Worm (Caenorhabditis elegans) whole organism, mixed stage, embryonic: Measurements from ENCODE around the gene C03E10.3.

Source experiments
- M03D4.4 ChIP-seq: sonication (generic microtip); optimal IDR thresholded peaks from 2 replicates; lab custom pipeline; 2017; ENCODE audit warnings: mild to moderate bottlenecking, missing genetic modification characterization, missing compliant biosample characterization
- bed-3 ChIP-seq: fragments of 200-800 bp; sonication (Bioruptor generic); optimal IDR thresholded peaks from 3 replicates; lab custom pipeline; 2018; ENCODE audit warnings: mild to moderate bottlenecking, missing genetic modification characterization, moderate library complexity, missing compliant biosample characterization
- blmp-1 ChIP-seq: fragments of 150-350 bp; optimal IDR thresholded peaks from 2 replicates; lab custom pipeline; 2014; ENCODE audit warnings: missing biosample characterization, missing genetic modification characterization
- ceh-39 ChIP-seq: fragments of 150-350 bp; optimal IDR thresholded peaks from 2 replicates; lab custom pipeline; 2014; ENCODE audit warnings: missing biosample characterization, missing genetic modification characterization
- ceh-43 ChIP-seq: fragments of 200-800 bp; sonication (Bioruptor generic); optimal IDR thresholded peaks from 2 replicates; lab custom pipeline; 2018; ENCODE audit warnings: mild to moderate bottlenecking, missing genetic modification characterization, moderate library complexity, missing compliant biosample characterization
- ceh-83 ChIP-seq: fragments of 200-800 bp; sonication (Bioruptor generic); optimal IDR thresholded peaks from 2 replicates; lab custom pipeline; 2018; ENCODE audit warnings: mild to moderate bottlenecking, missing genetic modification characterization, missing compliant biosample characterization
- ces-1 ChIP-seq: fragments of 150-350 bp; optimal IDR thresholded peaks from 2 replicates; lab custom pipeline; 2014; ENCODE audit warnings: missing biosample characterization, missing genetic modification reagents, missing genetic modification characterization
- drap-1 ChIP-seq: fragments of 200-800 bp; sonication (Bioruptor generic); optimal IDR thresholded peaks from 3 replicates; lab custom pipeline; 2018; ENCODE audit warnings: mild to moderate bottlenecking, missing genetic modification characterization, missing compliant biosample characterization
- elt-1 ChIP-seq: sonication (generic microtip); optimal IDR thresholded peaks from 2 replicates; lab custom pipeline; 2017; ENCODE audit warnings: missing genetic modification characterization, mild to moderate bottlenecking, missing compliant biosample characterization, antibody characterized with exemption, moderate library complexity, borderline replicate concordance; ENCODE audit not compliant: insufficient read depth
- elt-3 ChIP-seq: fragments of 150-350 bp; optimal IDR thresholded peaks from 2 replicates; lab custom pipeline; 2014; ENCODE audit warnings: missing biosample characterization, missing genetic modification characterization
- flh-1 ChIP-seq: fragments of 200-800 bp; sonication (Bioruptor generic); optimal IDR thresholded peaks from 2 replicates; lab custom pipeline; 2018; ENCODE audit warnings: mild to moderate bottlenecking, missing genetic modification characterization, moderate library complexity, missing compliant biosample characterization
- ham-2 ChIP-seq: fragments of 200-800 bp; sonication (Bioruptor generic); optimal IDR thresholded peaks from 2 replicates; lab custom pipeline; 2018; ENCODE audit warnings: mild to moderate bottlenecking, missing genetic modification characterization, missing compliant biosample characterization
- hlh-1 ChIP-seq: fragments of 150-350 bp; optimal IDR thresholded peaks from 2 replicates; lab custom pipeline; 2014; ENCODE audit warnings: missing biosample characterization, missing genetic modification reagents, missing genetic modification characterization
- lin-32 ChIP-seq: fragments of 200-800 bp; sonication (Bioruptor generic); optimal IDR thresholded peaks from 2 replicates; lab custom pipeline; 2018; ENCODE audit warnings: mild to moderate bottlenecking, missing genetic modification characterization, missing compliant biosample characterization
- lsy-2 ChIP-seq: fragments of 150-350 bp; optimal IDR thresholded peaks from 2 replicates; lab custom pipeline; 2014; ENCODE audit warnings: missing biosample characterization, missing genetic modification characterization
- mab-5 ChIP-seq: fragments of 150-350 bp; optimal IDR thresholded peaks from 2 replicates; lab custom pipeline; 2014; ENCODE audit warnings: missing biosample characterization, missing genetic modification characterization
- mls-2 ChIP-seq: sonication (generic microtip); optimal IDR thresholded peaks from 2 replicates; lab custom pipeline; 2016; ENCODE audit warnings: mild to moderate bottlenecking, missing genetic modification characterization, moderate library complexity, missing compliant biosample characterization
- nhr-12 ChIP-seq: fragments of 150-350 bp; optimal IDR thresholded peaks from 2 replicates; lab custom pipeline; 2014; ENCODE audit warnings: missing biosample characterization, missing genetic modification characterization
- nhr-237 ChIP-seq: fragments of 150-350 bp; optimal IDR thresholded peaks from 2 replicates; lab custom pipeline; 2014; ENCODE audit warnings: missing biosample characterization, missing genetic modification characterization
- nhr-28 ChIP-seq: fragments of 150-350 bp; optimal IDR thresholded peaks from 2 replicates; lab custom pipeline; 2014; ENCODE audit warnings: missing biosample characterization, missing genetic modification characterization
- nhr-76 ChIP-seq: sonication (generic microtip); optimal IDR thresholded peaks from 2 replicates; lab custom pipeline; 2017; ENCODE audit warnings: missing biosample characterization, missing genetic modification characterization
- pha-4 ChIP-seq: fragments of 150-350 bp; optimal IDR thresholded peaks from 2 replicates; lab custom pipeline; 2018; ENCODE audit warnings: missing biosample characterization, missing genetic modification reagents, missing genetic modification characterization
- sem-2 ChIP-seq: fragments of 200-800 bp; sonication (Bioruptor generic); optimal IDR thresholded peaks from 2 replicates; lab custom pipeline; 2018; ENCODE audit warnings: mild to moderate bottlenecking, missing genetic modification characterization, missing compliant biosample characterization
- snpc-4 ChIP-seq: fragments of 150-350 bp; optimal IDR thresholded peaks from 2 replicates; lab custom pipeline; 2014; ENCODE audit warnings: missing biosample characterization, missing genetic modification characterization
- sptf-1 ChIP-seq: sonication (generic microtip); optimal IDR thresholded peaks from 2 replicates; lab custom pipeline; 2017; ENCODE audit warnings: mild to moderate bottlenecking, missing genetic modification characterization, moderate library complexity, missing compliant biosample characterization
- tbx-8 ChIP-seq: fragments of 200-800 bp; sonication (Bioruptor generic); optimal IDR thresholded peaks from 2 replicates; lab custom pipeline; 2018; ENCODE audit warnings: mild to moderate bottlenecking, missing genetic modification characterization, moderate library complexity, missing compliant biosample characterization
- unc-120 ChIP-seq: sonication (generic microtip); optimal IDR thresholded peaks from 2 replicates; lab custom pipeline; 2017; ENCODE audit warnings: missing genetic modification characterization, missing compliant biosample characterization; ENCODE audit not compliant: poor library complexity, severe bottlenecking
- unc-39 ChIP-seq: fragments of 150-350 bp; optimal IDR thresholded peaks from 2 replicates; lab custom pipeline; 2014; ENCODE audit warnings: missing biosample characterization, missing genetic modification characterization
- unc-62 ChIP-seq: fragments of 150-350 bp; optimal IDR thresholded peaks from 2 replicates; lab custom pipeline; 2014; ENCODE audit warnings: missing biosample characterization, missing genetic modification reagents, missing genetic modification characterization
- zip-8 ChIP-seq: fragments of 150-350 bp; optimal IDR thresholded peaks from 2 replicates; lab custom pipeline; 2014; ENCODE audit warnings: missing biosample characterization, missing genetic modification characterization
- ztf-11 ChIP-seq: fragments of 150-350 bp; optimal IDR thresholded peaks from 2 replicates; lab custom pipeline; 2014; ENCODE audit warnings: missing biosample characterization, missing genetic modification characterization

Gene C03E10.3

DNA sequence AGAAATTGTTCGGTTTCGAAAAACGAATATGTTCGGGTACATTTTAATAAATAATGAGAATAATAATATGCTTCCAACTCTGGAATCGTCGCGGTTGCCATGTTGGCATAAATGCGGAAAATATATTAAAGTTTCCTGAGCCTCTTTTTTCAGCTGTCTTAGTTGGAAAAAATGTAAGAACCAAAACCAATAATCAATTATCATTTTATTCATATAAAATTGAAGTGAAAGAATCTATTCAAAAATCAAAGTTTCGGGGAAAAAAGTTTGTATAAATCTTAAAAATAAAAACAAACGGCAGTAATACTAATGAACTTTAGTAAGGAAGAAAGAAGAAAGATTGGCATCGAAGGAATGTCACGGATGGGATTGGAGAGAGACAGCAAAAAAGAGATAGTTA lies 18.7 kb downstream of the C03E10.3 start, which contains the start of gene srh-45:
Gene srh-45 (minus strand): TSS at position 101 of the 400 bp plus-strand sequence.
- no peak for TF ChIP-seq zip-8 (tag; lab: Kevin White, UChicago)
- TF ChIP-seq nhr-76 (tag; lab: Kevin White, UChicago): no peak
- TF ChIP-seq sptf-1 (tag; lab: Kevin White, UChicago): no peak
- TF ChIP-seq mab-5 (tag; lab: Kevin White, UChicago): no peak
- no peak for TF ChIP-seq snpc-4
- TF ChIP-seq elt-1: no peak
- TF ChIP-seq ceh-39 (tag; lab: Kevin White, UChicago): no peak
- TF ChIP-seq tbx-8 (GFP tag; lab: Kevin White, UChicago): no peak
- no peak for TF ChIP-seq ceh-43
- no peak for TF ChIP-seq unc-62
- no peak for TF ChIP-seq M03D4.4
- no peak for TF ChIP-seq ceh-83 (GFP tag; lab: Kevin White, UChicago)
- TF ChIP-seq drap-1 (GFP tag; lab: Kevin White, UChicago): no peak
- TF ChIP-seq nhr-12 (tag; lab: Kevin White, UChicago): no peak
- TF ChIP-seq blmp-1: no peak
- TF ChIP-seq nhr-28 (tag; lab: Kevin White, UChicago): no peak
- TF ChIP-seq unc-39 (tag; lab: Kevin White, UChicago): no peak
- TF ChIP-seq lsy-2: no peak

DNA sequence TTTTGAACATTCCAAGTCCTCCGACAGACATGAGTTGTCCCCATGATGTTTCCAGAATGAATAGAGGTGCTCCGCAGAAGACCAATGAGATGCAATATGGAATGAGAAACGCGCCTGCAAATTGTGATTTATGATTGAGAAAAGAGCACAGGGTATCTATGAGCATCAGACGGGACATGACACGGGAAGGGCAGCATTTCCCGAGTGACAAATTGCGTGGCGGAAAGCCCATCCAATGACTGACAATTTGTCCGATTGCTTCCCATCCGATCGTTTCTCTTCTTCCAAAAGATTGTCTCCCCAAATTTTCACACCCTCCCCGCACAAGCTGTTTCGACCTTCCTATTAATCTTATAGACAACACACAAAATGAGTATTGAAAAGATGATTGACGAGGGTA lies 21.6 kb downstream of the C03E10.3 start:
- no peak for TF ChIP-seq ceh-43
- TF ChIP-seq M03D4.4: no peak
- TF ChIP-seq hlh-1 (tag; lab: Kevin White, UChicago): peak; percentile 1
- no peak for TF ChIP-seq ceh-39 (tag; lab: Kevin White, UChicago)
- TF ChIP-seq nhr-237: no peak
- TF ChIP-seq flh-1 (GFP tag; lab: Kevin White, UChicago): no peak
- no peak for TF ChIP-seq snpc-4
- peak; percentile 87 for TF ChIP-seq unc-120 (tag; lab: Kevin White, UChicago)
- TF ChIP-seq unc-62: peak; percentile 98
- TF ChIP-seq elt-1: no peak
- TF ChIP-seq blmp-1: no peak
- no peak for TF ChIP-seq nhr-76 (tag; lab: Kevin White, UChicago)
- TF ChIP-seq mab-5 (tag; lab: Kevin White, UChicago): peak; percentile 72
- TF ChIP-seq pha-4 (tag; lab: Kevin White, UChicago): no peak
- no peak for TF ChIP-seq ces-1
- TF ChIP-seq ceh-83 (GFP tag; lab: Kevin White, UChicago): no peak
- TF ChIP-seq ham-2 (GFP tag; lab: Kevin White, UChicago): no peak
- no peak for TF ChIP-seq nhr-12 (tag; lab: Kevin White, UChicago)

DNA sequence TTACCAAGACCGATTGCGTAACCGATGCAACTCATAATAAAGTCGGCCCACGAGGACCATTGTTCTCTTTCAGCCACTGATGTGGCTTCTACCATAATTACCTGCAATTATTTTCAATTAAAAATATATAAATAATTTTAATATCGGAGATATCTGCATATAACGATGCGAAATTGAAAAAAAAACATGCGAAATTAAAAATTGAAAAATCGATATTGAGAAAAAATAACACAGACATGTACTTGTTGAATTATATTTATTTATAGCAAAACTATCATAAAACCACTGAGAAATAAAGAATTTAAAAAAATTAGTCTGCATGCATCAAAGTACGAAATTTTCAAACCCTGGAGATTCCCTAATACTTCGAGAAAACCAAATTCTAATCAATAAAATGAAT lies 22.1 kb downstream of the C03E10.3 start, which contains the start of gene snf-11:
Gene snf-11 (minus strand): TSS at position 101 of the 400 bp plus-strand sequence.
- TF ChIP-seq lin-32 (GFP tag; lab: Kevin White, UChicago) (no peak), snpc-4 (no peak), nhr-76 (tag; lab: Kevin White, UChicago) (no peak), ceh-83 (GFP tag; lab: Kevin White, UChicago) (no peak), ceh-43 (no peak), mab-5 (tag; lab: Kevin White, UChicago) (no peak), unc-39 (tag; lab: Kevin White, UChicago) (no peak), M03D4.4 (no peak), ceh-39 (tag; lab: Kevin White, UChicago) (no peak), sptf-1 (tag; lab: Kevin White, UChicago) (no peak), hlh-1 (tag; lab: Kevin White, UChicago) (no peak), unc-120 (tag; lab: Kevin White, UChicago) (no peak), nhr-237 (no peak), ham-2 (GFP tag; lab: Kevin White, UChicago) (no peak), zip-8 (tag; lab: Kevin White, UChicago) (no peak), mls-2 (tag; lab: Kevin White, UChicago) (no peak), tbx-8 (GFP tag; lab: Kevin White, UChicago) (no peak), pha-4 (tag; lab: Kevin White, UChicago) (no peak), flh-1 (GFP tag; lab: Kevin White, UChicago) (no peak), sem-2 (GFP tag; lab: Kevin White, UChicago) (no peak)

DNA sequence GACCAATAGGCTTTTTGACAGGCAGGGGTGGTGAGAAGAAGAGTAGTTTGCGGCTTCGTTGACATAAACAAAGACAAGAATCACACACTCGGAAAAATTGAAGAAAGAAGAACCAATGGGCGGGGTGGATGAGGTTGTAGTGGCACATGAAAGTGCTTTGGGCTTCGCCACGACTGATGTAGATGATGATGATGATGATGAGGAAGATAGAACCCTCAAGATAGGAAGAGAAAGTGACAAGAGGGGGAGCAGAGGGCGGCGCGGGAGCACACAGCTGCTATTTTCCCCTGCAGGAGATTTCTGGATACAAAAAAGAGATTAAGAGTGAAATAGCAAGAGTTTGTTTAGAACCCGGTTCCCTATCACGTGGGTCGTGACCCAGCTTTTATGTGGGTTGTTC lies 22.7 kb downstream of the C03E10.3 start:
- TF ChIP-seq sem-2 (GFP tag; lab: Kevin White, UChicago) (no peak), mls-2 (tag; lab: Kevin White, UChicago) (no peak), ceh-43 (no peak), nhr-76 (tag; lab: Kevin White, UChicago) (no peak), bed-3 (GFP tag; lab: Kevin White, UChicago) (no peak), hlh-1 (tag; lab: Kevin White, UChicago) (peak; percentile 64), unc-120 (tag; lab: Kevin White, UChicago) (peak; percentile 66), ces-1 (no peak), elt-3 (tag; lab: Kevin White, UChicago) (no peak), ztf-11 (tag; lab: Kevin White, UChicago) (no peak), unc-62 (peak; percentile 79)
